Fruit fly (Drosophila melanogaster) whole organism, larva: ENCODE results near the gene CG42750.

Experiments
- noc ChIP-seq: fragments of 200-800 bp; sonication (Bioruptor generic); optimal IDR thresholded peaks from 3 replicates; lab custom pipeline; 2019; ENCODE audit warnings: missing biosample characterization, mild to moderate bottlenecking, missing genetic modification characterization, moderate library complexity

CG42750 gene

dm6 chr2L:18294421-18294890 lies 18.9 kb upstream of the CG42750 start, which contains the start of gene CG5790:
TSS of gene CG5790 (plus strand) at chr2L:18294840.
- no peak for TF ChIP-seq noc (tag; lab: Kevin White, UChicago)

- TF ChIP-seq noc (tag; lab: Kevin White, UChicago): no peak
Observed at dm6 chr2L:18292222-18292621, 16.7 kb upstream of the CG42750 start, which contains the start of gene Sfp36F. TSS of gene Sfp36F (plus strand) at chr2L:18292522.

DNA sequence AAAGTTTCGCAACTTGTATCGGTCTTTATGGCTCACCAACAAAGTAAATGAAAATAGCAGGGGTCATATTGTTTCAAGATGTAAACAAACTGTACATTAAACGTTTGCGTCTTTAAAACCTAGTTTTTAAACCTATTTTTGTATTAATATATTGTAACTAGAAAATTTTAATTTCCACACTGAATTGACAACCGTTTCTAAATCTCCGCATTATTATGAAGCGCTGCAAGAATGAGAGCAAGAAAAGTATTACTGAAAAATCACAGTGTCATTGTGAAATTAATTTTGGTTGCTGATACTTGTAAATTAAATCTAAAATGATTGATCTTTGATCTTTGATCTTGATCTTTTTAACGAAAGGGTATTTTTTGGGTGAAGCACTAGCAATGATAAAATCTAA lies 15.8 kb upstream of the CG42750 start, which contains the start of gene CG43362:
Gene CG43362, minus strand, starts transcription at position 101 of the 400 bp plus-strand sequence.
- TF ChIP-seq noc (tag; lab: Kevin White, UChicago): no peak

dm6 chr2L:18287171-18287570 lies 11.6 kb upstream of the CG42750 start:
- no peak for TF ChIP-seq noc (tag; lab: Kevin White, UChicago)

dm6 chr2L:18285620-18286019 lies 10.1 kb upstream of the CG42750 start, which contains the start of gene CG31787:
TSS of gene CG31787 (minus strand) at chr2L:18285720.
- no peak for TF ChIP-seq noc (tag; lab: Kevin White, UChicago)

DNA sequence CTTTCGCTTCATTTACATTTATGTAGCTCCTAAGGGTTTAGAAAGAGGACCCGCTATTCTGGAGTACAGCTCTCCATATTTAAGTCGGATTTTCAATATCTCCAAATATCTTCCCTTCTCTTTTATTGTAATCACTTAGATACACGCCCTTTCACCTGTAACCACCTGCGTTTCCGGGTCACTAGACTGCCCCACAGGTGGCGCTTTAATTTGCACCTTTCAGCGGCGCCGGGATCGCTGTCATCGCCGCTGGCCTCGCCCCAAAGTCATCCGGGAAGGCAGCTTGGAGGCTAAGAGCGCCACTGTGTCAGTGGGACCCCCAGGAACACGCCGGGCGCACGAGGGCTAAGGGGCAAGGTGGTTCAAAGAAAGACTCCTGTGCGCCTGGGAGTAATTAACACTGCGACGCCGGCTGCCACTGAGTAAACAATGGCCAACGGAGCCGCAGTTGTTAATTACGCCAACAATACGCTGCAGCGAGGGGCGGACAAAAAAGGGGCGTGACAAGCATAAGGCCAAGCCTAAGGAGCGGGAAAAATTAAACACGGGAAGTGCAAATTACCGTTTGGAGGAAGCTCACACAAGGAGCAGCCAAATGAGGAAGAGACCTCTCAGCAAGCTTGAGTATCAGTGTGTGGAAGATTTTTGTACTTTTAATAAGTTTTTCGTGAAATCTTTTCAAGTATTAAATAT lies 8.7 kb upstream of the CG42750 start:
- TF ChIP-seq noc (tag; lab: Kevin White, UChicago): no peak

DNA sequence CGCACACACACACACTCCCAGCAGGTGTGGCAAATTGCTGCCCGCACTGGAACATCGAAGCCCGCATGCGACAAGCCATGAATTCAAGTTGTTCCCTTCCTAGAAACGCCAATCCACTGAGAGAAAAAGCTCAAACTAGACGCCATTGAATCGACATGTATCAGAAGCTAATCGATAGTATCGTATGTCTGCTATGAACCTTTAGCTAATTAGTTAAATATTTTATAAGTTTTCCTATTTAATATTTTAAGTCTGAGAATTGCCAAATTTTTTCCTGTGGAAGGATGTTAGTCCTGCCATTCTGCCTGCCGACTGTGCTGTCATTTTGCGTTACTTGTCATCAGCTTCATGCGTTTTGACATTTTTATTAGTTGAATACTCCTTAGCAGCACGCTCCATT lies 7.8 kb downstream of the CG42750 start:
- no peak for TF ChIP-seq noc (tag; lab: Kevin White, UChicago)

- no peak for TF ChIP-seq noc (tag; lab: Kevin White, UChicago)
Observed at dm6 chr2L:18257878-18258277, 17.7 kb downstream of the CG42750 start, which contains the start of gene CG31788. TSS of gene CG31788 (minus strand) at chr2L:18257978.

DNA sequence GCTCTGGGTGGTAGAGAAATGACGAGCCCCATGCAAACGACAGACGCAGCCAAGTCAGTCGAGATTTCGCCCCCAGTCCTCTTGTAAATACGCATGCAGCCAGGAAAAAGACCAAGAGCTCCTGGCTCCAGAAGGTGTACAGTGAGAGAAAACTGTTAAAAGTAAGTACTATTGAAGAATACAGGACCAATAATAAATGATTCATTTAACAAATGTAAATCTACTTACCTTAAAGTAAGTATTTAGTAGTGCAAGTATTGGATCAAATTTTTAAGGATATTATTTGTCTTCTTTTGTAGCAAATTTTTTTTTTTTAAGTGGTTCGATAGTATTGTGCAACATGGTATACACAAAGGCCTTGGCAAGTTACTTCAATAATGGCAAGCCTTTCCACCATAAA lies 39.1 kb downstream of the CG42750 start:
- no peak for TF ChIP-seq noc (tag; lab: Kevin White, UChicago)

DNA sequence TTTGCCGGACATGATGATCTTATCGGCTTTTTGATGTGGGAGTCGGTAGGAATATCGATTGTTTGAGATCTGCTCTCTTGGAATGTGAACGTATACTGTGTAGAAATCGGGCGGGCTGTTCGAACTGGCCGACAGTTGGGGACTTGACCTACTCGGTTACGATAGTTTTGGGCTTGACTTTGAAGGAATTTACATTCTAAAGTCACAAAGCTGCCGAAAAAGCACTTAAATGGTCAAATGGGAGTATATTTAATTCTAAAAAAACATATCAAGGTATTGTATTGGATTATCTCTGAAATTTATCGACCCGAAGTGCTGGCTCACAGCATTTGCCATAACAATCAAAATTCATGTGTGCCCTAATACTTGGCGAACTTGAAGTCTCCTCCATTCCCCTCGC lies 66.4 kb downstream of the CG42750 start, which contains the start of gene CG31802:
Gene CG31802, minus strand, starts transcription at position 101 of the 400 bp plus-strand sequence.
- no peak for TF ChIP-seq noc (tag; lab: Kevin White, UChicago)

DNA sequence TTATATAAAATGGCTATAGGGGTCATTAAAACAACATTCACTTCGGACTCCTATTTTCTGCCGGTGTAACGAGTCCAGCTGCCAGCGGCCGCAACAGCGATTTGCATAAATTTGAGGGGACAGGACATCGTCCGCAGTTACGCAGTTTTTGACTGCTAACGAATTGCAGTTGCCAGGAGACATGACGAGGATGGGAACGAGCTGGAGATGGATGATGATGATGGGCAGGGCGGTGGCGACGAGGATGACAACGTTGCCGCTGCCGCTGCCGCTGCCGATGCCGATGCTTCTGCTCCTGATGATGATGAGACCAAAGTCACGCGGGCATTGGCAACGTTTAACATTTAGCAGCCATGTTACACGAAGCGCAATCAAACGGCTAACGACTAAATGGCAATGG lies 72.8 kb downstream of the CG42750 start:
- no peak for TF ChIP-seq noc (tag; lab: Kevin White, UChicago)

DNA sequence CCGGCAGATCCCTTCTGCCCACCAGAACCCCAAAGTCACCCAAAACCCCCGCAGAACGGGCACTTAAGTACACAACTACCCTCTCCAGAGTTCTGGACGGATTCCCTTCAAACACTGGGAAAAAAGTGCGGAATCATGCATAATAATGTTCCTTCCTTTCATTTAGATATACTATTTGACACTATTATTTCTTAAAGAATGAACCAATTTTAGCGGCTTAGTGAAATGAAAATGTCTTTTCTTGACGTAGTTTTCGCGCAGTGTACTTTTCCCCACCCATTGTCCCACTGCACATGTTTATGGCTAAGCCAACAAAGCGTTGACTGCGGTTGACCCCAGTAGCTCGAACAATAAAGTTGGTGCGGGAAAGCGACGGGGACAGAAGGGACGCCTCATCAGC lies 88.9 kb downstream of the CG42750 start:
- no peak for TF ChIP-seq noc (tag; lab: Kevin White, UChicago)

dm6 chr2L:18184648-18185243 lies 90.8 kb downstream of the CG42750 start, which contains the start of gene Ptp36E:
TSS of gene Ptp36E (minus strand) at chr2L:18185007.
- TF ChIP-seq noc (tag; lab: Kevin White, UChicago): peak; percentile 62

DNA sequence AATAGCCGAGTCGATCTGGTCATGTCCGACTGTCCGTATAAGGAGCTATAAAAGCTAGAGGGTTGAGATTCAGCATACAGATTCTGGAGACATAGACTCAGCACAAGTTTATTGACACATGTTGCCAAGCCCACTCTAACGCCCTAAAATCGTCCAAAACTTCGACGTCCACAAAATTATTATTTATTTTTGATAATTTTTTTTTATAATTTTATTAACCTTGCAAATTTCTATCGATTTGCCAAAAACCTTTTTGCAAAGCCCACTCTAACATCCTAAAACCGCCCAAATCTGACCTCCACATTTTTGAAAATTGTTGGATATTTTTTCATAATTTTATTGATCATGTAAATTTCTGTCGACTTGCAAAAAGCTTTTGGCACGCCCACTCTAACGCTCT lies 116.4 kb downstream of the CG42750 start, which contains the start of gene JMJD4:
Gene JMJD4, minus strand, starts transcription at position 101 of the 400 bp plus-strand sequence.
- no peak for TF ChIP-seq noc (tag; lab: Kevin White, UChicago)

DNA sequence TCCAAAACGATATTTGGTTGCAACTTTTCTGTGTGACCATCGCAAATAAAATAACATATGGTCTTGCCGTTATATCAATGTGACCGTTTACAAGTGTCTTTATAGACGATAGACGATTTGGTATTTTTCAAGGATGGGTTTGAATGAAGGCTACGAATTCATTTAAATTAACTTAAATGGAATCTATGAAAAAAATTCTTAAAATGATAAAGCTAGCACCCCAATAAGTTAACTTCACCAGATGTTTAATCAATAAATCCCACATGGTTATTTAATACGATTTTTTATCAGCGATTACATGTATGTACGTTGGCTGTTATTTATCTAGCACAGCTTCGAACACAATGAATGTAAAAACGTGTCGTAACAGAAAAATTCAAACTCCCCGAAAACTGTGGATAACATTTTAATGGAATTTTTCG lies 116.9 kb downstream of the CG42750 start:
- no peak for TF ChIP-seq noc (tag; lab: Kevin White, UChicago)

- no peak for TF ChIP-seq noc (tag; lab: Kevin White, UChicago)
Observed at dm6 chr2L:18155877-18156276, 119.7 kb downstream of the CG42750 start, which contains the start of gene CG5783. TSS of gene CG5783 (plus strand) at chr2L:18156043.
